Fruit fly (Drosophila melanogaster) whole organism, embryonic: ENCODE measurements around the gene CG15046.

Experiments used
- Asciz ChIP-seq: fragments of 200-800 bp; sonication (Bioruptor generic); optimal IDR thresholded peaks from 2 replicates; lab custom pipeline; 2017; ENCODE audit warnings: missing biosample characterization, mild to moderate bottlenecking, missing genetic modification characterization, missing genetic modification reagents
- Atf6 ChIP-seq: fragments of 200-800 bp; sonication (Bioruptor generic); IDR thresholded peaks from 2 replicates; pipeline ENCODE4 v1.3.6; 2022; ENCODE audit warnings: missing biosample characterization, missing genetic modification characterization
- Awh ChIP-seq: fragments of 200-800 bp; sonication (Bioruptor generic); IDR thresholded peaks from 2 replicates; pipeline ENCODE4, ENCODE4 v1.3.6; 2022; ENCODE audit warnings: missing biosample characterization, missing genetic modification characterization
- CG1024 ChIP-seq: fragments of 200-800 bp; sonication (Bioruptor generic); IDR thresholded peaks from 2 replicates; pipeline ENCODE4 v1.3.6; 2022; ENCODE audit warnings: missing biosample characterization, missing genetic modification characterization
- CG10462 ChIP-seq: fragments of 200-800 bp; sonication (Bioruptor generic); optimal IDR thresholded peaks from 2 replicates; lab custom pipeline; 2016; ENCODE audit warnings: missing biosample characterization, missing genetic modification characterization
- CG10565 ChIP-seq: fragments of 200-800 bp; sonication (Bioruptor generic); optimal IDR thresholded peaks from 3 replicates; lab custom pipeline; 2016; ENCODE audit warnings: missing biosample characterization, mild to moderate bottlenecking, missing genetic modification characterization
- CG12071 ChIP-seq: fragments of 200-800 bp; sonication (Bioruptor generic); optimal IDR thresholded peaks from 3 replicates; lab custom pipeline; 2018; ENCODE audit warnings: missing biosample characterization, mild to moderate bottlenecking, missing genetic modification characterization
- CG15514 ChIP-seq: fragments of 200-800 bp; sonication (Bioruptor generic); optimal IDR thresholded peaks from 3 replicates; lab custom pipeline; 2017; ENCODE audit warnings: missing biosample characterization, missing genetic modification characterization, mild to moderate bottlenecking, moderate library complexity, missing genetic modification reagents
- CG2202 ChIP-seq: fragments of 200-800 bp; sonication (Bioruptor generic); optimal IDR thresholded peaks from 2 replicates; lab custom pipeline; 2018; ENCODE audit warnings: missing biosample characterization, mild to moderate bottlenecking, missing genetic modification characterization
- CG2678 ChIP-seq: fragments of 200-800 bp; sonication (Bioruptor generic); optimal IDR thresholded peaks from 3 replicates; lab custom pipeline; 2019; ENCODE audit warnings: missing biosample characterization, mild to moderate bottlenecking, missing genetic modification characterization, moderate library complexity
- CG2712 ChIP-seq: fragments of 200-800 bp; optimal IDR thresholded peaks from 3 replicates; lab custom pipeline; 2019; ENCODE audit warnings: missing biosample characterization, mild to moderate bottlenecking, missing genetic modification characterization, moderate library complexity
- CG31224 ChIP-seq: fragments of 200-800 bp; sonication (Bioruptor generic); IDR thresholded peaks from 2 replicates; pipeline ENCODE4 v1.3.6; 2022; ENCODE audit warnings: missing biosample characterization, missing genetic modification characterization
- CG31441 ChIP-seq: fragments of 200-800 bp; sonication (Bioruptor generic); IDR thresholded peaks from 2 replicates; pipeline ENCODE4 v1.3.6; 2022; ENCODE audit warnings: missing biosample characterization, missing genetic modification characterization
- CG32532 ChIP-seq: fragments of 200-800 bp; sonication (Bioruptor generic); IDR thresholded peaks from 2 replicates; pipeline ENCODE4 v1.3.6; 2022; ENCODE audit warnings: missing biosample characterization, missing genetic modification characterization
- CG3281 ChIP-seq: fragments of 200-800 bp; sonication (Bioruptor generic); optimal IDR thresholded peaks from 3 replicates; lab custom pipeline; 2017; ENCODE audit warnings: missing biosample characterization, mild to moderate bottlenecking, missing genetic modification characterization
- CG33557 ChIP-seq: fragments of 200-800 bp; sonication (Bioruptor generic); optimal IDR thresholded peaks from 2 replicates; lab custom pipeline; 2019; ENCODE audit warnings: missing biosample characterization, mild to moderate bottlenecking, missing genetic modification characterization, moderate library complexity
- CG3726 ChIP-seq: fragments of 200-800 bp; sonication (Bioruptor generic); IDR thresholded peaks from 3 replicates; pipeline ENCODE4, ENCODE4 v1.3.6; 2022; ENCODE audit warnings: missing biosample characterization, missing genetic modification characterization
- CG3995 ChIP-seq: fragments of 200-800 bp; sonication (Bioruptor generic); optimal IDR thresholded peaks from 3 replicates; lab custom pipeline; 2016; ENCODE audit warnings: missing biosample characterization, missing genetic modification characterization
- CG4854 ChIP-seq: fragments of 200-800 bp; sonication (Bioruptor generic); optimal IDR thresholded peaks from 2 replicates; lab custom pipeline; 2016; ENCODE audit warnings: missing biosample characterization, missing genetic modification characterization, inconsistent platforms
- CG5180 ChIP-seq: fragments of 200-800 bp; sonication (Bioruptor generic); optimal IDR thresholded peaks from 3 replicates; lab custom pipeline; 2017; ENCODE audit warnings: missing biosample characterization, missing genetic modification characterization, mild to moderate bottlenecking, moderate library complexity, missing genetic modification reagents
- CG8281 ChIP-seq: fragments of 200-800 bp; sonication (Bioruptor generic); optimal IDR thresholded peaks from 2 replicates; lab custom pipeline; 2018; ENCODE audit warnings: missing biosample characterization, mild to moderate bottlenecking, missing genetic modification characterization, moderate library complexity
- CG9609 ChIP-seq: fragments of 200-800 bp; sonication (Bioruptor generic); optimal IDR thresholded peaks from 3 replicates; lab custom pipeline; 2016; ENCODE audit warnings: missing biosample characterization, missing genetic modification characterization
- Dfd ChIP-seq, 2 experiments: fragments of >200 bp; optimal IDR thresholded peaks; 2 replicates each; lab custom pipeline; 2017; ENCODE audit warnings: missing biosample characterization in 2 of 2, missing genetic modification characterization in 2 of 2
- HLHmδ ChIP-seq: fragments of 200-800 bp; sonication (Bioruptor generic); optimal IDR thresholded peaks from 2 replicates; lab custom pipeline; 2018; ENCODE audit warnings: missing biosample characterization, mild to moderate bottlenecking, missing genetic modification characterization, moderate library complexity
- MBD-R2 ChIP-seq: fragments of 200-800 bp; sonication (Bioruptor generic); IDR thresholded peaks from 2 replicates; pipeline ENCODE4 v1.3.6; 2022; ENCODE audit warnings: missing biosample characterization, missing genetic modification characterization
- MESR4 ChIP-seq: fragments of 200-800 bp; sonication (Bioruptor generic); optimal IDR thresholded peaks from 2 replicates; lab custom pipeline; 2018; ENCODE audit warnings: missing biosample characterization, mild to moderate bottlenecking, missing genetic modification characterization, moderate library complexity
- Med ChIP-seq: fragments of 200-800 bp; sonication (Bioruptor generic); peaks from one replicate; lab custom pipeline; 2016; ENCODE audit warnings: missing biosample characterization, missing genetic modification characterization, mild to moderate bottlenecking, inconsistent platforms, moderate library complexity
- Nf-YC ChIP-seq: fragments of 200-800 bp; optimal IDR thresholded peaks from 3 replicates; lab custom pipeline; 2019; ENCODE audit warnings: missing biosample characterization, mild to moderate bottlenecking, missing genetic modification characterization, moderate library complexity
- Sox100B ChIP-seq: fragments of 200-800 bp; sonication (Bioruptor generic); optimal IDR thresholded peaks from 3 replicates; lab custom pipeline; 2018; ENCODE audit warnings: missing biosample characterization, mild to moderate bottlenecking, missing genetic modification characterization
- Sry-δ ChIP-seq: fragments of 200-800 bp; sonication (Bioruptor generic); optimal IDR thresholded peaks from 2 replicates; lab custom pipeline; 2016; ENCODE audit warnings: missing biosample characterization, missing genetic modification characterization
- Stat92E ChIP-seq, 3 experiments: fragments of >200 bp in 2 of 3; fragments of 200-800 bp in 1 of 3; sonication (Bioruptor generic) in 1 of 3; optimal IDR thresholded peaks; 2 replicates each; lab custom pipeline; 2017 to 2019; ENCODE audit warnings: missing biosample characterization in 3 of 3, missing genetic modification characterization in 3 of 3, mild to moderate bottlenecking in 1 of 3, moderate library complexity in 1 of 3
- Xbp1 ChIP-seq: fragments of 200-800 bp; sonication (Bioruptor generic); optimal IDR thresholded peaks from 3 replicates; lab custom pipeline; 2016; ENCODE audit warnings: missing biosample characterization, mild to moderate bottlenecking, missing genetic modification characterization
- chif ChIP-seq, 2 experiments: fragments of 200-800 bp; sonication (Bioruptor generic); optimal IDR thresholded peaks; 3 replicates each; lab custom pipeline; 2016; ENCODE audit warnings: missing biosample characterization in 2 of 2, missing genetic modification characterization in 2 of 2
- chm ChIP-seq: fragments of 200-800 bp; sonication (Bioruptor generic); IDR thresholded peaks from 2 replicates; pipeline ENCODE4 v1.3.6; 2022; ENCODE audit warnings: missing biosample characterization, missing genetic modification characterization
- corto ChIP-seq: fragments of 200-800 bp; sonication (Bioruptor generic); optimal IDR thresholded peaks from 2 replicates; lab custom pipeline; 2016; ENCODE audit warnings: missing biosample characterization, mild to moderate bottlenecking, missing genetic modification characterization, moderate library complexity
- dm ChIP-seq: fragments of 200-800 bp; sonication (Bioruptor generic); optimal IDR thresholded peaks from 3 replicates; lab custom pipeline; 2016; ENCODE audit warnings: missing biosample characterization, missing genetic modification characterization
- en ChIP-seq: fragments of 200-800 bp; sonication (Bioruptor generic); optimal IDR thresholded peaks from 2 replicates; lab custom pipeline; 2016; ENCODE audit warnings: missing biosample characterization, missing genetic modification characterization
- exex ChIP-seq: fragments of 200-800 bp; sonication (Bioruptor generic); optimal IDR thresholded peaks from 4 replicates; lab custom pipeline; 2018; ENCODE audit warnings: missing biosample characterization, mild to moderate bottlenecking, missing genetic modification characterization, moderate library complexity
- ind ChIP-seq: fragments of 200-800 bp; sonication (Bioruptor generic); optimal IDR thresholded peaks from 3 replicates; lab custom pipeline; 2016; ENCODE audit warnings: missing biosample characterization, missing genetic modification characterization
- kah ChIP-seq: fragments of 200-800 bp; sonication (Bioruptor generic); optimal IDR thresholded peaks from 2 replicates; lab custom pipeline; 2018; ENCODE audit warnings: missing biosample characterization, mild to moderate bottlenecking, missing genetic modification characterization
- luna ChIP-seq: fragments of 200-800 bp; sonication (Bioruptor generic); optimal IDR thresholded peaks from 2 replicates; lab custom pipeline; 2016; ENCODE audit warnings: missing biosample characterization, missing genetic modification characterization
- pho ChIP-seq: fragments of 200-800 bp; sonication (Bioruptor generic); optimal IDR thresholded peaks from 2 replicates; lab custom pipeline; 2016; ENCODE audit warnings: missing biosample characterization, missing genetic modification characterization
- run ChIP-seq: fragments of 200-800 bp; sonication (Bioruptor generic); optimal IDR thresholded peaks from 3 replicates; lab custom pipeline; 2018; ENCODE audit warnings: missing biosample characterization, mild to moderate bottlenecking, missing genetic modification characterization
- scrt ChIP-seq: fragments of 200-800 bp; sonication (Bioruptor generic); optimal IDR thresholded peaks from 2 replicates; lab custom pipeline; 2018; ENCODE audit warnings: missing biosample characterization, mild to moderate bottlenecking, missing genetic modification characterization, moderate library complexity
- seq ChIP-seq: fragments of 200-800 bp; sonication (Bioruptor generic); IDR thresholded peaks from 2 replicates; pipeline ENCODE4 v1.3.6; 2022; ENCODE audit warnings: missing biosample characterization, missing genetic modification characterization
- slp2 ChIP-seq: fragments of 200-800 bp; sonication (Bioruptor generic); optimal IDR thresholded peaks from 2 replicates; lab custom pipeline; 2016; ENCODE audit warnings: missing biosample characterization, missing genetic modification characterization
- trh ChIP-seq: fragments of 200-800 bp; sonication (Bioruptor generic); optimal IDR thresholded peaks from 2 replicates; lab custom pipeline; 2016; ENCODE audit warnings: missing biosample characterization, missing genetic modification characterization
- twi ChIP-seq: fragments of 200-800 bp; optimal IDR thresholded peaks from 2 replicates; lab custom pipeline; 2019; ENCODE audit warnings: missing biosample characterization, mild to moderate bottlenecking, missing genetic modification characterization, moderate library complexity
- vnd ChIP-seq: fragments of 200-800 bp; sonication (Bioruptor generic); IDR thresholded peaks from 3 replicates; pipeline ENCODE4 v1.3.6; 2022; ENCODE audit warnings: missing biosample characterization, missing genetic modification characterization; ENCODE audit not compliant: partially characterized antibody

Gene CG15046

dm6 chrX:18520360-18520759, 30.9 kb upstream of the CG15046 start:
- TF ChIP-seq Med (GFP tag; lab: Kevin White, UChicago), result peak; percentile 37
- peak; percentile 61 for TF ChIP-seq CG8281 (tag; lab: Kevin White, UChicago)
- TF ChIP-seq Nf-YC (tag; lab: Kevin White, UChicago), result no peak
- TF ChIP-seq CG2202 (tag; lab: Kevin White, UChicago), result no peak
- TF ChIP-seq CG10462 (GFP tag; lab: Kevin White, UChicago), result no peak
- peak; percentile 94 for TF ChIP-seq CG5180
- no peak for TF ChIP-seq trh

dm6 chrX:18517415-18517814, 28.0 kb upstream of the CG15046 start:
- TF ChIP-seq twi (tag; lab: Kevin White, UChicago) (no peak), pho (no peak), kah (GFP tag; lab: Kevin White, UChicago) (no peak), CG4854 (GFP tag; lab: Kevin White, UChicago) (no peak), MESR4 (GFP tag; lab: Kevin White, UChicago) (no peak), ind (GFP tag; lab: Kevin White, UChicago) (no peak), CG3995 (GFP tag; lab: Kevin White, UChicago) (no peak), en (GFP tag; lab: Kevin White, UChicago) (no peak), run (tag; lab: Kevin White, UChicago) (no peak), Atf6 (GFP tag; lab: Robert Waterston, UW) (no peak), corto (GFP tag; lab: Kevin White, UChicago) (no peak), scrt (GFP tag; lab: Kevin White, UChicago) (no peak), MBD-R2 (GFP tag; lab: Robert Waterston, UW) (peak; percentile 22; the same call in 1 of the 2 replicates), CG32532 (GFP tag; lab: Robert Waterston, UW) (peak; percentile 18; the same call in 1 of the 2 replicates), CG3281 (no peak), exex (tag; lab: Kevin White, UChicago) (no peak), Asciz (no peak), chm (GFP tag; lab: Robert Waterston, UW) (peak; percentile 62; the same call in 1 of the 2 replicates), CG10565 (GFP tag; lab: Kevin White, UChicago) (no peak), seq (GFP tag; lab: Robert Waterston, UW) (no peak), CG15514 (no peak), vnd (no peak), Sox100B (GFP tag; lab: Kevin White, UChicago) (no peak), Sry-δ (peak; percentile 13), CG2678 (tag; lab: Kevin White, UChicago) (peak; percentile 8), luna (GFP tag; lab: Kevin White, UChicago) (no peak), CG9609 (GFP tag; lab: Kevin White, UChicago) (peak; percentile 5), CG31224 (GFP tag; lab: Robert Waterston, UW) (no peak), Stat92E (GFP tag; optimal IDR thresholded peaks at IDR 0.05; lab: Kevin White, UChicago) (no peak), HLHmδ (GFP tag; lab: Kevin White, UChicago) (peak; percentile 32), CG31441 (peak; percentile 32; the same call in 1 of the 2 replicates), CG2712 (peak; percentile 51), CG1024 (0 out of 2 replicates have a peak, but pooled peaks have one; percentile 14), Xbp1 (GFP tag; lab: Kevin White, UChicago) (peak; percentile 57), CG3726 (GFP tag; lab: Robert Waterston, UW) (0 out of 3 replicates have a peak, but pooled peaks have one; percentile 38), CG33557 (GFP tag; lab: Kevin White, UChicago) (no peak), Awh (GFP tag; lab: Robert Waterston, UW) (peak; percentile 62; the same call in 1 of the 2 replicates), slp2 (GFP tag; lab: Kevin White, UChicago) (no peak), chif (GFP tag; optimal IDR thresholded peaks at IDR 0.05; lab: Kevin White, UChicago) (peak in 1 of 2 experiments; percentile 59), dm (GFP tag; lab: Kevin White, UChicago) (peak; percentile 19), Dfd (GFP tag; optimal IDR thresholded peaks at IDR 0.05; lab: Kevin White, UChicago) (no peak), CG12071 (GFP tag; lab: Kevin White, UChicago) (no peak)
